Worm (Caenorhabditis elegans) whole organism, L3 larva: Measurements from ENCODE around the gene K04G11.3.

Source experiments
- ama-1 ChIP-seq: fragments of 150-350 bp; optimal IDR thresholded peaks from 2 replicates; lab custom pipeline; 2018
- ceh-28 ChIP-seq: fragments of 150-350 bp; optimal IDR thresholded peaks from 2 replicates; lab custom pipeline; 2014; ENCODE audit warnings: missing biosample characterization, missing genetic modification reagents, missing genetic modification characterization
- elt-3 ChIP-seq, 3 experiments: fragments of 150-350 bp in 1 of 3; sonication (generic microtip) in 2 of 3; optimal IDR thresholded peaks; 2 replicates in 2 of 3; 4 replicates in 1 of 3; lab custom pipeline; 2014 to 2017; ENCODE audit warnings: missing biosample characterization in 3 of 3, missing genetic modification characterization in 3 of 3
- mdl-1 ChIP-seq: fragments of 150-350 bp; optimal IDR thresholded peaks from 2 replicates; lab custom pipeline; 2014; ENCODE audit warnings: missing biosample characterization, missing genetic modification characterization
- nhr-11 ChIP-seq: fragments of 150-350 bp; optimal IDR thresholded peaks from 2 replicates; lab custom pipeline; 2014; ENCODE audit warnings: missing biosample characterization, missing genetic modification characterization
- nhr-28 ChIP-seq: fragments of 150-350 bp; optimal IDR thresholded peaks from 2 replicates; lab custom pipeline; 2014; ENCODE audit warnings: missing biosample characterization, missing genetic modification characterization
- pqm-1 ChIP-seq: fragments of 150-350 bp; optimal IDR thresholded peaks from 2 replicates; lab custom pipeline; 2017; ENCODE audit warnings: missing biosample characterization, missing genetic modification characterization, inconsistent platforms
- tbx-2 ChIP-seq: sonication (generic microtip); optimal IDR thresholded peaks from 2 replicates; lab custom pipeline; 2016; ENCODE audit warnings: mild to moderate bottlenecking, missing genetic modification characterization, missing compliant biosample characterization
- ztf-11 ChIP-seq: fragments of 150-350 bp; optimal IDR thresholded peaks from 2 replicates; lab custom pipeline; 2014; ENCODE audit warnings: missing biosample characterization, missing genetic modification characterization

ce11 chrX:14303078-14303477, 44.4 kb downstream of the K04G11.3 start, which contains the start of gene C11H1.5:
- no peak for TF ChIP-seq ceh-28 (tag; lab: Kevin White, UChicago)
- no peak for TF ChIP-seq tbx-2 (tag; lab: Kevin White, UChicago)
- TF ChIP-seq nhr-11, result no peak
- no peak for TF ChIP-seq ama-1
- no peak for TF ChIP-seq mdl-1
- no peak for TF ChIP-seq pqm-1 (tag; lab: Kevin White, UChicago)
- no peak for TF ChIP-seq nhr-28 (tag; lab: Kevin White, UChicago)
- no peak for TF ChIP-seq ztf-11
- TF ChIP-seq elt-3 (tag; optimal IDR thresholded peaks at IDR 0.05; lab: Kevin White, UChicago), result no peak
